Worm (Caenorhabditis elegans) whole organism, early embryonic: Measurements from ENCODE around the gene Y7A5A.3.

Source experiments
- F13C5.2 ChIP-seq: sonication (generic microtip); optimal IDR thresholded peaks from 2 replicates; lab custom pipeline; 2017; ENCODE audit warnings: mild to moderate bottlenecking, missing genetic modification characterization, inconsistent platforms, missing compliant biosample characterization
- ama-1 ChIP-seq: fragments of 150-350 bp; optimal IDR thresholded peaks from 2 replicates; lab custom pipeline; 2014
- ceh-13 ChIP-seq: fragments of 200-800 bp; sonication (Bioruptor generic); optimal IDR thresholded peaks from 2 replicates; lab custom pipeline; 2018; ENCODE audit warnings: mild to moderate bottlenecking, missing genetic modification characterization, missing compliant biosample characterization
- ets-7 ChIP-seq: sonication (generic microtip); optimal IDR thresholded peaks from 2 replicates; lab custom pipeline; 2016; ENCODE audit warnings: missing genotype, missing genetic modification characterization, missing compliant biosample characterization
- flt-1 ChIP-seq: fragments of 200-800 bp; sonication (Bioruptor generic); IDR thresholded peaks from 2 replicates; pipeline ENCODE4 v1.3.6; 2022; ENCODE audit warnings: missing genetic modification characterization, missing compliant biosample characterization
- hmg-4 ChIP-seq: fragments of 200-800 bp; sonication (Bioruptor generic); optimal IDR thresholded peaks from 2 replicates; lab custom pipeline; 2018; ENCODE audit warnings: mild to moderate bottlenecking, missing genetic modification characterization, missing compliant biosample characterization
- hnd-1 ChIP-seq: sonication (generic microtip); optimal IDR thresholded peaks from 2 replicates; lab custom pipeline; 2016; ENCODE audit warnings: missing genetic modification characterization, missing compliant biosample characterization

DNA sequence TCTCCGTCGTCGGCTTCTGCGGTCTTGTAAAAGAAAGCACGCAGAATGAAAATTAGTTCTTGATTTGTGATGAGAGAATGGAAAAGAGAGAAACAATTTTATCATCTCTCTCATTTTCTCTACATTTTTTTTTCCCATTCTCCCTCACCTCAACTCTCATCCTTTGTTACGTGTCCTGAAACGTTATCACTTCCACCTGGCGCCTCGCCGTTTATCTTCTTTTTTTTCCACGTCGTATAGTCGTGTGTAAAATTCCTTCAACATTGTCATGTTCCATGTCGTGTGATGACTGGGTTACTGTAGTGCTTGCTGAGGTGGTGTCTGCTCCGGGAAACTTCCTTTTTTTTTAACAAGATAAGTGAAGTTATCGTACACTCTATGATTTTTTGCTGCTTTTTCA is 5.0 kb downstream of the Y7A5A.3 start:
- TF ChIP-seq hnd-1 (tag; lab: Kevin White, UChicago) (no peak), hmg-4 (GFP tag; lab: Kevin White, UChicago) (no peak), flt-1 (GFP tag; lab: Robert Waterston, UW) (no peak), ama-1 (lab: Kevin White, UChicago) (no peak), ets-7 (tag; lab: Kevin White, UChicago) (no peak), ceh-13 (no peak), F13C5.2 (tag; lab: Kevin White, UChicago) (no peak)
